Fruit fly (Drosophila melanogaster) whole organism, embryonic: ENCODE results near the gene SkpD.

Experiments used
- CG17186 ChIP-seq: fragments of 200-800 bp; sonication (Bioruptor generic); optimal IDR thresholded peaks from 3 replicates; lab custom pipeline; 2017; ENCODE audit warnings: missing biosample characterization, missing genetic modification reagents, missing genetic modification characterization
- CG6683 ChIP-seq: fragments of 200-800 bp; sonication (Bioruptor generic); optimal IDR thresholded peaks from 2 replicates; lab custom pipeline; 2017; ENCODE audit warnings: missing biosample characterization, mild to moderate bottlenecking, missing genetic modification characterization, missing genetic modification reagents
- Dfd ChIP-seq, 2 experiments: fragments of >200 bp; optimal IDR thresholded peaks; 2 replicates each; lab custom pipeline; 2017; ENCODE audit warnings: missing biosample characterization in 2 of 2, missing genetic modification characterization in 2 of 2
- Dip3 ChIP-seq: fragments of 200-800 bp; sonication (Bioruptor generic); optimal IDR thresholded peaks from 3 replicates; lab custom pipeline; 2016; ENCODE audit warnings: missing biosample characterization, missing genetic modification characterization
- Lhr ChIP-seq: fragments of 200-800 bp; sonication (Bioruptor generic); optimal IDR thresholded peaks from 3 replicates; lab custom pipeline; 2017; ENCODE audit warnings: mild to moderate bottlenecking, missing biosample characterization, missing genetic modification reagents, missing genetic modification characterization
- ase ChIP-seq: fragments of 200-800 bp; sonication (Bioruptor generic); IDR thresholded peaks from 3 replicates; pipeline ENCODE4 v1.3.6; 2022; ENCODE audit warnings: missing biosample characterization, missing genetic modification characterization
- croc ChIP-seq: fragments of 200-800 bp; sonication (Bioruptor generic); conservative IDR thresholded peaks from 3 replicates; pipeline ENCODE4 v1.3.6; 2022; ENCODE audit warnings: missing biosample characterization, missing genetic modification characterization
- fd96Cb ChIP-seq: fragments of 200-800 bp; sonication (Bioruptor generic); optimal IDR thresholded peaks from 2 replicates; lab custom pipeline; 2018; ENCODE audit warnings: missing biosample characterization, mild to moderate bottlenecking, missing genetic modification characterization, moderate library complexity

dm6 chrX:19764824-19765489 is 47.6 kb upstream of the SkpD start, which contains the start of gene CG12702:
- no peak for TF ChIP-seq Dip3 (GFP tag; lab: Kevin White, UChicago)
- TF ChIP-seq ase (GFP tag; lab: Robert Waterston, UW): no peak
- TF ChIP-seq Dfd (GFP tag; optimal IDR thresholded peaks at IDR 0.05; lab: Kevin White, UChicago): no peak
- TF ChIP-seq CG17186: no peak
- no peak; the same call in 2 of the 3 replicates for TF ChIP-seq croc (GFP tag; lab: Robert Waterston, UW)
- no peak for TF ChIP-seq CG6683 (GFP tag; lab: Kevin White, UChicago)
- no peak for TF ChIP-seq fd96Cb (tag; lab: Kevin White, UChicago)
- TF ChIP-seq Lhr: no peak
